Worm (Caenorhabditis elegans) whole organism, early embryonic: ENCODE measurements around the gene F53C3.6.

Source experiments
- F13C5.2 ChIP-seq: sonication (generic microtip); optimal IDR thresholded peaks from 2 replicates; lab custom pipeline; 2017; ENCODE audit warnings: mild to moderate bottlenecking, missing genetic modification characterization, inconsistent platforms, missing compliant biosample characterization
- ama-1 ChIP-seq: fragments of 150-350 bp; optimal IDR thresholded peaks from 2 replicates; lab custom pipeline; 2014
- ceh-36 ChIP-seq: sonication (generic microtip); optimal IDR thresholded peaks from 2 replicates; lab custom pipeline; 2016; ENCODE audit warnings: missing genetic modification characterization, inconsistent platforms, missing compliant biosample characterization
- ets-7 ChIP-seq: sonication (generic microtip); optimal IDR thresholded peaks from 2 replicates; lab custom pipeline; 2016; ENCODE audit warnings: missing genotype, missing genetic modification characterization, missing compliant biosample characterization
- flt-1 ChIP-seq: fragments of 200-800 bp; sonication (Bioruptor generic); IDR thresholded peaks from 2 replicates; pipeline ENCODE4 v1.3.6; 2022; ENCODE audit warnings: missing genetic modification characterization, missing compliant biosample characterization
- hmg-4 ChIP-seq: fragments of 200-800 bp; sonication (Bioruptor generic); optimal IDR thresholded peaks from 2 replicates; lab custom pipeline; 2018; ENCODE audit warnings: mild to moderate bottlenecking, missing genetic modification characterization, missing compliant biosample characterization
- pes-1 ChIP-seq: fragments of 200-800 bp; sonication (Bioruptor generic); IDR thresholded peaks from 2 replicates; pipeline ENCODE4 v1.3.6; 2022; ENCODE audit warnings: missing genetic modification reagents, missing genetic modification characterization, missing compliant biosample characterization
- sea-1 ChIP-seq: fragments of 200-800 bp; sonication (Bioruptor generic); conservative IDR thresholded peaks from 2 replicates; pipeline ENCODE4 v1.3.6; 2022; ENCODE audit warnings: missing genetic modification characterization, missing compliant biosample characterization
- tra-4 ChIP-seq: sonication (generic microtip); optimal IDR thresholded peaks from 2 replicates; lab custom pipeline; 2017; ENCODE audit warnings: missing genetic modification characterization, missing compliant biosample characterization

DNA sequence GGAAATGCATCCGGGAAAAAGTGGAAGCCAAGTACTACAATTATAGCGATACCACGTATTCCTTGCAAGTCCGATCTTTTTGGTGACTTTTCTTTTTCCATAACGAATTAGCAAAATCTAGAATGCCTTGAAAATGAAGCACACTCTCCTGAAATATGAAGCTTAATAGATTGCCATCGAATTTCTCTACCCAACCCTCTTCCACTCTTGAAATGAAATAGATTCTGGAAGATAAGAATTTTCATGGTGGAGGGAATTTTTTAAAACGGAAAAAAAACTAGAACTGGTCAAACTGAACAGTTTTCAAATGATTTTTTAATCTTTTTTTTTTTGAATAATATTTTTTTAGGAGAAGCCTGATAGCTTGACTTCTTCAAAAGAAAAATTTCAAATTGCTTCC lies 37.1 kb upstream of the F53C3.6 start, which contains the start of gene oac-11:
- TF ChIP-seq ceh-36 (tag; lab: Kevin White, UChicago), result no peak
- no peak for TF ChIP-seq sea-1 (GFP tag; lab: Robert Waterston, UW)
- TF ChIP-seq pes-1 (GFP tag; lab: Robert Waterston, UW), result no peak
- TF ChIP-seq flt-1, result no peak
- no peak for TF ChIP-seq ets-7 (tag; lab: Kevin White, UChicago)
- TF ChIP-seq hmg-4 (GFP tag; lab: Kevin White, UChicago), result no peak
- no peak for TF ChIP-seq tra-4
- no peak for TF ChIP-seq F13C5.2 (tag; lab: Kevin White, UChicago)
- no peak for TF ChIP-seq ama-1 (lab: Kevin White, UChicago)
